Worm (Caenorhabditis elegans) whole organism, mixed stage, embryonic: Measurements from ENCODE around the gene F46B6.2.

Experiments
- nhr-12 ChIP-seq: fragments of 150-350 bp; optimal IDR thresholded peaks from 2 replicates; lab custom pipeline; 2014; ENCODE audit warnings: missing biosample characterization, missing genetic modification characterization
- sem-2 ChIP-seq: fragments of 200-800 bp; sonication (Bioruptor generic); optimal IDR thresholded peaks from 2 replicates; lab custom pipeline; 2018; ENCODE audit warnings: mild to moderate bottlenecking, missing genetic modification characterization, missing compliant biosample characterization
- unc-62 ChIP-seq: fragments of 150-350 bp; optimal IDR thresholded peaks from 2 replicates; lab custom pipeline; 2014; ENCODE audit warnings: missing biosample characterization, missing genetic modification reagents, missing genetic modification characterization

- no peak for TF ChIP-seq nhr-12 (tag; lab: Kevin White, UChicago)
- TF ChIP-seq unc-62: no peak
- TF ChIP-seq sem-2 (GFP tag; lab: Kevin White, UChicago): no peak
Observed at ce11 chrV:9765622-9766021, 6.5 kb upstream of the F46B6.2 start.
